Fruit fly (Drosophila melanogaster) S2 (cell line): ENCODE data around the gene CG42811.

Source experiments
- CG8478 ChIP-seq: fragments of >200 bp; optimal IDR thresholded peaks from 2 replicates; lab custom pipeline; 2018
- CTCF ChIP-seq, 2 experiments: fragments of >200 bp; optimal IDR thresholded peaks; 2 replicates each; lab custom pipeline; 2018

DNA sequence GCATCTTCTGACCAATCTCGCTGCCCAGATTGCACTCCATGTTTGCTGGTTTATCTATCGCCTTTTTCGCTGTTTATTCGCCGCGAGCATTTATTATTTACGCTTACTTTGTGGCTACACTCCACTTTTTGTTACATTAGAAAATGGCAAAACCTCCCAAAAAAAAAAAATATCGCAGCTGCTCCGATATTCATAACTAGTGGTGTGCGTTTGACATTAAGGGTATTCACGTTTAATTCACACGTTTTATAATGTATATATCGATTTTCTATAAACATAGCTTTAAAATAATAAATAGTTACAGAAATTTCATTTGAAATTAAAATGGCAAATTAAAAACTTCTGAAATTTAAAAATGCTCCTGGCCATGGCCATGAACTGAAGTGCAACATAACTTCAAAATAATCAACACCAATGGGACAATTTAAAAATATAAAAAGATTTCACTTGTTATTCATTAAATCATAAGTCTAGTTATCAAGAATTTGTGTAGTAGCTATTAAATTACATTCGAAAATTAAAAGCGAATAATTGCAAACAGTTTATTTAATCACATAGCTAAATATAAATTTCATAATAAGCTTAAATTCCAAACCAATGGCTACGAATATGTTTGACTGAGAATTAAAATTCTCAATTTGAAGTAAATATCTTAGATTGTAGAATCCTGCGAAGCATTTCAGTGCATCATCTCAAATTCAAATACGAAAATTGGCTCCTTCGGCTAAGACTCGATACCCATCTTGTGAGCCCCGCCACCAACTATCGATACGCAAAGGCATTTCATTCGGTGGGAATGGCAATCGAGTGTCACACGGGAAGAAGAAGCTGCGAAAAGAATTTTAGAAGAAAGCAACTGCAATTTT lies 48.6 kb downstream of the CG42811 start, which contains the start of the genes Nab2 and BRWD3:
- TF ChIP-seq CTCF (optimal IDR thresholded peaks at IDR 0.05; lab: Kevin White, UChicago), result no peak
- no peak for TF ChIP-seq CG8478
